Fruit fly (Drosophila melanogaster) whole organism, embryonic: ENCODE data around the gene Chmp1.

Experiments
- Aef1 ChIP-seq: fragments of 200-800 bp; sonication (Bioruptor generic); IDR thresholded peaks from 3 replicates; pipeline ENCODE4 v1.3.6; 2022; ENCODE audit warnings: missing biosample characterization, missing genetic modification characterization
- Atf6 ChIP-seq: fragments of 200-800 bp; sonication (Bioruptor generic); IDR thresholded peaks from 2 replicates; pipeline ENCODE4 v1.3.6; 2022; ENCODE audit warnings: missing biosample characterization, missing genetic modification characterization
- CG10321 ChIP-seq: fragments of 200-800 bp; sonication (Bioruptor generic); IDR thresholded peaks from 2 replicates; pipeline ENCODE4 v1.3.6; 2022; ENCODE audit warnings: missing biosample characterization, missing genetic modification characterization
- CG10543 ChIP-seq: fragments of 200-800 bp; sonication (Bioruptor generic); optimal IDR thresholded peaks from 3 replicates; lab custom pipeline; 2017; ENCODE audit warnings: missing biosample characterization, mild to moderate bottlenecking, missing genetic modification characterization, moderate library complexity
- CG11398 ChIP-seq: fragments of 200-800 bp; sonication (Bioruptor generic); optimal IDR thresholded peaks from 2 replicates; lab custom pipeline; 2016; ENCODE audit warnings: missing biosample characterization, missing genetic modification characterization
- CG1233 ChIP-seq: fragments of 200-800 bp; sonication (Bioruptor generic); optimal IDR thresholded peaks from 4 replicates; lab custom pipeline; 2018; ENCODE audit warnings: missing biosample characterization, mild to moderate bottlenecking, missing genetic modification characterization
- CG14050 ChIP-seq: fragments of 200-800 bp; sonication (Bioruptor generic); IDR thresholded peaks from 3 replicates; pipeline ENCODE4 v1.3.6; 2022; ENCODE audit warnings: missing biosample characterization, missing genetic modification characterization
- CG14441 ChIP-seq: fragments of 200-800 bp; sonication (Bioruptor generic); IDR thresholded peaks from 2 replicates; pipeline ENCODE4 v1.3.6; 2022; ENCODE audit warnings: missing biosample characterization, missing genetic modification characterization
- CG15269 ChIP-seq: fragments of 200-800 bp; sonication (Bioruptor generic); optimal IDR thresholded peaks from 2 replicates; lab custom pipeline; 2018; ENCODE audit warnings: missing biosample characterization, mild to moderate bottlenecking, missing genetic modification characterization, moderate library complexity
- CG15514 ChIP-seq: fragments of 200-800 bp; sonication (Bioruptor generic); optimal IDR thresholded peaks from 3 replicates; lab custom pipeline; 2017; ENCODE audit warnings: missing biosample characterization, missing genetic modification characterization, mild to moderate bottlenecking, moderate library complexity, missing genetic modification reagents
- CG16813 ChIP-seq: fragments of 200-800 bp; sonication (Bioruptor generic); IDR thresholded peaks from 3 replicates; pipeline ENCODE4 v1.3.6; 2022; ENCODE audit warnings: missing biosample characterization, missing genetic modification characterization; ENCODE audit not compliant: partially characterized antibody
- CG17328 ChIP-seq: fragments of 200-800 bp; sonication (Bioruptor generic); IDR thresholded peaks from 2 replicates; pipeline ENCODE4 v1.3.6; 2022; ENCODE audit warnings: missing biosample characterization, missing genetic modification characterization
- CG2712 ChIP-seq: fragments of 200-800 bp; optimal IDR thresholded peaks from 3 replicates; lab custom pipeline; 2019; ENCODE audit warnings: missing biosample characterization, mild to moderate bottlenecking, missing genetic modification characterization, moderate library complexity
- CG30403 ChIP-seq: fragments of 200-800 bp; sonication (Bioruptor generic); optimal IDR thresholded peaks from 3 replicates; lab custom pipeline; 2016; ENCODE audit warnings: missing biosample characterization, missing genetic modification characterization
- CG31388 ChIP-seq: fragments of 200-800 bp; sonication (Bioruptor generic); optimal IDR thresholded peaks from 2 replicates; lab custom pipeline; 2016; ENCODE audit warnings: missing biosample characterization, missing genetic modification characterization
- CG4617 ChIP-seq: fragments of 200-800 bp; sonication (Bioruptor generic); optimal IDR thresholded peaks from 3 replicates; lab custom pipeline; 2016; ENCODE audit warnings: missing biosample characterization, missing genetic modification characterization, borderline replicate concordance
- CG4820 ChIP-seq: fragments of 200-800 bp; sonication (Bioruptor generic); optimal IDR thresholded peaks from 3 replicates; lab custom pipeline; 2016; ENCODE audit warnings: missing biosample characterization, missing genetic modification characterization
- CG5180 ChIP-seq: fragments of 200-800 bp; sonication (Bioruptor generic); optimal IDR thresholded peaks from 3 replicates; lab custom pipeline; 2017; ENCODE audit warnings: missing biosample characterization, missing genetic modification characterization, mild to moderate bottlenecking, moderate library complexity, missing genetic modification reagents
- CG6272 ChIP-seq: fragments of 200-800 bp; sonication (Bioruptor generic); IDR thresholded peaks from 2 replicates; pipeline ENCODE4 v1.3.6; 2022; ENCODE audit warnings: missing biosample characterization, missing genetic modification characterization
- CG6654 ChIP-seq: fragments of 200-800 bp; sonication (Bioruptor generic); optimal IDR thresholded peaks from 2 replicates; lab custom pipeline; 2017; ENCODE audit warnings: missing biosample characterization, mild to moderate bottlenecking, missing genetic modification characterization
- CG7839 ChIP-seq: fragments of 200-800 bp; sonication (Bioruptor generic); optimal IDR thresholded peaks from 3 replicates; lab custom pipeline; 2018; ENCODE audit warnings: missing biosample characterization, mild to moderate bottlenecking, missing genetic modification characterization, moderate library complexity
- CG8944 ChIP-seq: fragments of 200-800 bp; sonication (Bioruptor generic); optimal IDR thresholded peaks from 3 replicates; lab custom pipeline; 2016; ENCODE audit warnings: missing biosample characterization, missing genetic modification characterization
- CG9437 ChIP-seq: fragments of 200-800 bp; sonication (Bioruptor generic); optimal IDR thresholded peaks from 2 replicates; lab custom pipeline; 2018; ENCODE audit warnings: missing biosample characterization, mild to moderate bottlenecking, missing genetic modification characterization
- Fer2 ChIP-seq: fragments of 200-800 bp; sonication (Bioruptor generic); optimal IDR thresholded peaks from 2 replicates; lab custom pipeline; 2018; ENCODE audit warnings: missing biosample characterization, mild to moderate bottlenecking, missing genetic modification characterization, moderate library complexity
- Hmx ChIP-seq: fragments of 200-800 bp; sonication (Bioruptor generic); optimal IDR thresholded peaks from 2 replicates; lab custom pipeline; 2016; ENCODE audit warnings: missing biosample characterization, missing genetic modification characterization
- Hr39 ChIP-seq: fragments of >200 bp; optimal IDR thresholded peaks from 2 replicates; lab custom pipeline; 2017
- MBD-R2 ChIP-seq: fragments of 200-800 bp; sonication (Bioruptor generic); IDR thresholded peaks from 2 replicates; pipeline ENCODE4 v1.3.6; 2022; ENCODE audit warnings: missing biosample characterization, missing genetic modification characterization
- PHDP ChIP-seq: fragments of 200-800 bp; sonication (Bioruptor generic); optimal IDR thresholded peaks from 3 replicates; lab custom pipeline; 2018; ENCODE audit warnings: missing biosample characterization, mild to moderate bottlenecking, missing genetic modification characterization, moderate library complexity
- Rfx ChIP-seq: fragments of 200-800 bp; sonication (Bioruptor generic); IDR thresholded peaks from 2 replicates; pipeline ENCODE4 v1.3.6; 2022; ENCODE audit warnings: missing biosample characterization, missing genetic modification characterization
- Sox100B ChIP-seq: fragments of 200-800 bp; sonication (Bioruptor generic); optimal IDR thresholded peaks from 3 replicates; lab custom pipeline; 2018; ENCODE audit warnings: missing biosample characterization, mild to moderate bottlenecking, missing genetic modification characterization
- Vsx1 ChIP-seq: fragments of 200-800 bp; sonication (Bioruptor generic); optimal IDR thresholded peaks from 2 replicates; lab custom pipeline; 2017; ENCODE audit warnings: missing biosample characterization, mild to moderate bottlenecking, missing genetic modification characterization, missing genetic modification reagents
- bsh ChIP-seq, 2 experiments: fragments of 200-800 bp; sonication (Bioruptor generic); optimal IDR thresholded peaks; 2 replicates each; lab custom pipeline; 2017 to 2018; ENCODE audit warnings: mild to moderate bottlenecking in 2 of 2, missing biosample characterization in 2 of 2, missing genetic modification characterization in 2 of 2, moderate library complexity in 1 of 2
- chif ChIP-seq, 2 experiments: fragments of 200-800 bp; sonication (Bioruptor generic); optimal IDR thresholded peaks; 3 replicates each; lab custom pipeline; 2016; ENCODE audit warnings: missing biosample characterization in 2 of 2, missing genetic modification characterization in 2 of 2
- chm ChIP-seq: fragments of 200-800 bp; sonication (Bioruptor generic); IDR thresholded peaks from 2 replicates; pipeline ENCODE4 v1.3.6; 2022; ENCODE audit warnings: missing biosample characterization, missing genetic modification characterization
- croc ChIP-seq: fragments of 200-800 bp; sonication (Bioruptor generic); conservative IDR thresholded peaks from 3 replicates; pipeline ENCODE4 v1.3.6; 2022; ENCODE audit warnings: missing biosample characterization, missing genetic modification characterization
- crp ChIP-seq, 2 experiments: fragments of 200-800 bp; sonication (Bioruptor generic); optimal IDR thresholded peaks; 2 replicates in 1 of 2; 3 replicates in 1 of 2; lab custom pipeline; 2017; ENCODE audit warnings: missing biosample characterization in 2 of 2, missing genetic modification characterization in 2 of 2, mild to moderate bottlenecking in 1 of 2, moderate library complexity in 1 of 2
- cwo ChIP-seq: fragments of 200-800 bp; sonication (Bioruptor generic); optimal IDR thresholded peaks from 3 replicates; lab custom pipeline; 2017; ENCODE audit warnings: missing biosample characterization, missing genetic modification characterization, mild to moderate bottlenecking, moderate library complexity, missing genetic modification reagents
- dmrt99B ChIP-seq: fragments of 200-800 bp; sonication (Bioruptor generic); optimal IDR thresholded peaks from 2 replicates; lab custom pipeline; 2018; ENCODE audit warnings: missing biosample characterization, mild to moderate bottlenecking, missing genetic modification characterization, moderate library complexity
- dysf ChIP-seq: fragments of 200-800 bp; sonication (Bioruptor generic); IDR thresholded peaks from 3 replicates; pipeline ENCODE4 v1.3.6; 2022; ENCODE audit warnings: missing biosample characterization, missing genetic modification characterization
- emc ChIP-seq: fragments of 200-800 bp; sonication (Bioruptor generic); optimal IDR thresholded peaks from 2 replicates; lab custom pipeline; 2016; ENCODE audit warnings: missing biosample characterization, missing genetic modification characterization
- fru ChIP-seq: fragments of >200 bp; optimal IDR thresholded peaks from 2 replicates; lab custom pipeline; 2017
- grau ChIP-seq: fragments of 200-800 bp; optimal IDR thresholded peaks from 3 replicates; lab custom pipeline; 2019; ENCODE audit warnings: missing biosample characterization, mild to moderate bottlenecking, missing genetic modification characterization, moderate library complexity
- gsb ChIP-seq: fragments of 200-800 bp; sonication (Bioruptor generic); IDR thresholded peaks from 2 replicates; pipeline ENCODE4 v1.3.6; 2022; ENCODE audit warnings: missing biosample characterization, missing genetic modification characterization
- ind ChIP-seq: fragments of 200-800 bp; sonication (Bioruptor generic); optimal IDR thresholded peaks from 3 replicates; lab custom pipeline; 2016; ENCODE audit warnings: missing biosample characterization, missing genetic modification characterization
- lola ChIP-seq, 3 experiments: fragments of >200 bp in 2 of 3; fragments of 200-800 bp in 1 of 3; sonication (Bioruptor generic) in 1 of 3; optimal IDR thresholded peaks; 2 replicates each; lab custom pipeline; 2017 to 2019; ENCODE audit warnings: missing biosample characterization in 3 of 3, missing genetic modification characterization in 3 of 3, mild to moderate bottlenecking in 1 of 3, moderate library complexity in 1 of 3
- org-1 ChIP-seq: fragments of 200-800 bp; sonication (Bioruptor generic); optimal IDR thresholded peaks from 2 replicates; lab custom pipeline; 2017; ENCODE audit warnings: missing biosample characterization, missing genetic modification characterization
- pros ChIP-seq: fragments of 200-800 bp; sonication (Bioruptor generic); optimal IDR thresholded peaks from 3 replicates; lab custom pipeline; 2019; ENCODE audit warnings: missing biosample characterization, mild to moderate bottlenecking, missing genetic modification characterization, moderate library complexity
- rib ChIP-seq: fragments of 200-800 bp; sonication (Bioruptor generic); IDR thresholded peaks from 2 replicates; pipeline ENCODE4 v1.3.6; 2022; ENCODE audit warnings: missing biosample characterization, missing genetic modification characterization
- seq ChIP-seq: fragments of 200-800 bp; sonication (Bioruptor generic); IDR thresholded peaks from 2 replicates; pipeline ENCODE4 v1.3.6; 2022; ENCODE audit warnings: missing biosample characterization, missing genetic modification characterization
- stc ChIP-seq: fragments of 200-800 bp; sonication (Bioruptor generic); IDR thresholded peaks from 2 replicates; pipeline ENCODE4 v1.3.6; 2022; ENCODE audit warnings: missing biosample characterization, missing genetic modification characterization

Chmp1 gene

dm6 chr3L:18675363-18675866, 8.4 kb downstream of the Chmp1 start, which contains the start of the genes GNBP2 and GNBP1 (continued):
- TF ChIP-seq CG17328 (GFP tag; lab: Robert Waterston, UW) (peak; percentile 51; the same call in 1 of the 2 replicates), CG11398 (no peak), CG15269 (tag; lab: Kevin White, UChicago) (peak; percentile 74), bsh (GFP tag; optimal IDR thresholded peaks at IDR 0.05; lab: Kevin White, UChicago) (peak in 1 of 2 experiments; percentile 66), CG6272 (GFP tag; lab: Robert Waterston, UW) (peak; percentile 37; the same call in 1 of the 2 replicates), chm (GFP tag; lab: Robert Waterston, UW) (no peak), seq (GFP tag; lab: Robert Waterston, UW) (no peak), CG6654 (GFP tag; lab: Kevin White, UChicago) (no peak), Hmx (GFP tag; lab: Kevin White, UChicago) (no peak), Aef1 (GFP tag; lab: Robert Waterston, UW) (peak; percentile 50), dmrt99B (tag; lab: Kevin White, UChicago) (peak; percentile 78), grau (tag; lab: Kevin White, UChicago) (peak; percentile 44), CG30403 (GFP tag; lab: Kevin White, UChicago) (peak; percentile 51), Rfx (GFP tag; lab: Robert Waterston, UW) (peak; percentile 76), CG4617 (GFP tag; lab: Kevin White, UChicago) (no peak), CG9437 (peak; percentile 39), MBD-R2 (GFP tag; lab: Robert Waterston, UW) (peak; percentile 50; the same call in 1 of the 2 replicates), emc (GFP tag; lab: Kevin White, UChicago) (no peak), CG31388 (GFP tag; lab: Kevin White, UChicago) (no peak), rib (GFP tag; lab: Robert Waterston, UW) (no peak), CG10543 (no peak), org-1 (peak; percentile 16), CG14441 (GFP tag; lab: Robert Waterston, UW) (peak; percentile 54), Fer2 (tag; lab: Kevin White, UChicago) (no peak), Sox100B (GFP tag; lab: Kevin White, UChicago) (peak; percentile 55), stc (GFP tag; lab: Robert Waterston, UW) (peak; percentile 75), Hr39 (lab: Kevin White, UChicago) (no peak), lola (GFP tag; optimal IDR thresholded peaks at IDR 0.05; lab: Kevin White, UChicago) (peak in 1 of 3 experiments; percentile 20), CG2712 (tag; lab: Kevin White, UChicago) (peak; percentile 70), CG14050 (GFP tag; lab: Robert Waterston, UW) (peak; percentile 24; the same call in 1 of the 3 replicates), gsb (peak; percentile 61; the same call in 1 of the 2 replicates), Vsx1 (GFP tag; lab: Kevin White, UChicago) (no peak), fru (lab: Kevin White, UChicago) (no peak), CG8944 (GFP tag; lab: Kevin White, UChicago) (no peak), ind (GFP tag; lab: Kevin White, UChicago) (peak; percentile 16), CG16813 (no peak), croc (GFP tag; lab: Robert Waterston, UW) (0 out of 3 replicates have a peak, but pooled peaks have one; percentile 18), CG5180 (GFP tag; lab: Kevin White, UChicago) (no peak), Atf6 (peak; percentile 71), CG10321 (GFP tag; lab: Robert Waterston, UW) (0 out of 2 replicates have a peak, but pooled peaks have one; percentile 9), CG1233 (GFP tag; lab: Kevin White, UChicago) (peak; percentile 16), CG15514 (peak; percentile 40), cwo (GFP tag; lab: Kevin White, UChicago) (peak; percentile 70), pros (GFP tag; lab: Kevin White, UChicago) (no peak), chif (GFP tag; optimal IDR thresholded peaks at IDR 0.05; lab: Kevin White, UChicago) (no peak), CG7839 (tag; lab: Kevin White, UChicago) (peak; percentile 78), dysf (peak; percentile 79; the same call in 2 of the 3 replicates), PHDP (tag; lab: Kevin White, UChicago) (peak; percentile 62), CG4820 (GFP tag; lab: Kevin White, UChicago) (no peak), crp (GFP tag; optimal IDR thresholded peaks at IDR 0.05; lab: Kevin White, UChicago) (peak in 1 of 2 experiments; percentile 60)
